Worm (Caenorhabditis elegans) whole organism, late embryonic: ENCODE results near the gene T04A6.1.

Experiments
- C08G9.2 ChIP-seq: sonication (generic microtip); optimal IDR thresholded peaks from 2 replicates; lab custom pipeline; 2016; ENCODE audit warnings: mild to moderate bottlenecking, missing genetic modification characterization, moderate library complexity, missing compliant biosample characterization
- K09A11.1 ChIP-seq: sonication (generic microtip); optimal IDR thresholded peaks from 2 replicates; lab custom pipeline; 2017; ENCODE audit warnings: antibody characterized with exemption, mild to moderate bottlenecking, missing genetic modification characterization, missing compliant biosample characterization; ENCODE audit not compliant: insufficient read depth
- Y22D7AL.16 ChIP-seq: sonication (generic microtip); optimal IDR thresholded peaks from 2 replicates; lab custom pipeline; 2016; ENCODE audit warnings: missing genetic modification characterization, missing compliant biosample characterization
- ceh-14 ChIP-seq: sonication (generic microtip); optimal IDR thresholded peaks from 2 replicates; lab custom pipeline; 2016; ENCODE audit warnings: missing genotype, missing genetic modification characterization, missing compliant biosample characterization
- ceh-19 ChIP-seq: fragments of 200-800 bp; sonication (Bioruptor generic); optimal IDR thresholded peaks from 2 replicates; lab custom pipeline; 2018; ENCODE audit warnings: mild to moderate bottlenecking, missing genetic modification characterization, missing compliant biosample characterization
- ceh-2 ChIP-seq: sonication (generic microtip); optimal IDR thresholded peaks from 2 replicates; lab custom pipeline; 2016; ENCODE audit warnings: missing genotype, missing genetic modification characterization, missing compliant biosample characterization
- ceh-24 ChIP-seq: sonication (generic microtip); optimal IDR thresholded peaks from 2 replicates; lab custom pipeline; 2016; ENCODE audit warnings: mild to moderate bottlenecking, missing genetic modification characterization, missing compliant biosample characterization
- ceh-30 ChIP-seq: fragments of 150-350 bp; optimal IDR thresholded peaks from 2 replicates; lab custom pipeline; 2014; ENCODE audit warnings: missing biosample characterization, missing genetic modification characterization
- ceh-34 ChIP-seq: sonication (generic microtip); optimal IDR thresholded peaks from 2 replicates; lab custom pipeline; 2016; ENCODE audit warnings: mild to moderate bottlenecking, missing genetic modification characterization, missing compliant biosample characterization
- ceh-48 ChIP-seq: sonication (generic microtip); optimal IDR thresholded peaks from 2 replicates; lab custom pipeline; 2016; ENCODE audit warnings: missing genetic modification characterization, inconsistent platforms, missing compliant biosample characterization
- che-1 ChIP-seq: sonication (generic microtip); optimal IDR thresholded peaks from 2 replicates; lab custom pipeline; 2016; ENCODE audit warnings: mild to moderate bottlenecking, missing genetic modification characterization, missing compliant biosample characterization
- elt-2 ChIP-seq: sonication (generic microtip); optimal IDR thresholded peaks from 2 replicates; lab custom pipeline; 2016; ENCODE audit warnings: missing genetic modification reagents, missing genetic modification characterization, missing compliant biosample characterization
- elt-4 ChIP-seq: sonication (generic microtip); optimal IDR thresholded peaks from 2 replicates; lab custom pipeline; 2016; ENCODE audit warnings: missing genetic modification characterization, missing compliant biosample characterization
- ets-4 ChIP-seq: sonication (generic microtip); optimal IDR thresholded peaks from 2 replicates; lab custom pipeline; 2016; ENCODE audit warnings: missing genetic modification characterization, missing compliant biosample characterization
- fkh-10 ChIP-seq: fragments of 150-350 bp; optimal IDR thresholded peaks from 2 replicates; lab custom pipeline; 2014; ENCODE audit warnings: missing biosample characterization, missing genetic modification reagents, missing genetic modification characterization
- fkh-6 ChIP-seq: sonication (generic microtip); optimal IDR thresholded peaks from 2 replicates; lab custom pipeline; 2016; ENCODE audit warnings: missing genetic modification characterization, missing compliant biosample characterization
- gmeb-2 ChIP-seq: sonication (generic microtip); optimal IDR thresholded peaks from 2 replicates; lab custom pipeline; 2016; ENCODE audit warnings: missing genetic modification characterization, inconsistent platforms, missing compliant biosample characterization
- hlh-15 ChIP-seq: sonication (generic microtip); optimal IDR thresholded peaks from 2 replicates; lab custom pipeline; 2016; ENCODE audit warnings: missing genetic modification characterization, missing compliant biosample characterization
- hlh-30 ChIP-seq: sonication (generic microtip); optimal IDR thresholded peaks from 2 replicates; lab custom pipeline; 2017; ENCODE audit warnings: antibody characterized with exemption, missing genetic modification characterization, missing compliant biosample characterization; ENCODE audit not compliant: insufficient read depth
- hlh-8 ChIP-seq: sonication (generic microtip); optimal IDR thresholded peaks from 2 replicates; lab custom pipeline; 2016; ENCODE audit warnings: missing genotype, missing genetic modification characterization, missing compliant biosample characterization
- lim-6 ChIP-seq: sonication (generic microtip); optimal IDR thresholded peaks from 2 replicates; lab custom pipeline; 2016; ENCODE audit warnings: missing genetic modification characterization, missing compliant biosample characterization
- lin-11 ChIP-seq: fragments of 200-800 bp; sonication (Bioruptor generic); optimal IDR thresholded peaks from 2 replicates; lab custom pipeline; 2018; ENCODE audit warnings: mild to moderate bottlenecking, missing genetic modification characterization, missing compliant biosample characterization
- madf-2 ChIP-seq: sonication (generic microtip); optimal IDR thresholded peaks from 2 replicates; lab custom pipeline; 2017; ENCODE audit warnings: missing genetic modification characterization, missing compliant biosample characterization
- nhr-232 ChIP-seq: sonication (generic microtip); optimal IDR thresholded peaks from 2 replicates; lab custom pipeline; 2016; ENCODE audit warnings: missing genetic modification characterization, missing compliant biosample characterization
- pha-4 ChIP-seq: fragments of 150-350 bp; optimal IDR thresholded peaks from 2 replicates; lab custom pipeline; 2018; ENCODE audit warnings: missing biosample characterization, missing genetic modification reagents, missing genetic modification characterization
- pqm-1 ChIP-seq: sonication (generic microtip); optimal IDR thresholded peaks from 2 replicates; lab custom pipeline; 2016; ENCODE audit warnings: missing genetic modification characterization, missing compliant biosample characterization
- rnt-1 ChIP-seq: sonication (generic microtip); optimal IDR thresholded peaks from 2 replicates; lab custom pipeline; 2016; ENCODE audit warnings: missing genetic modification characterization, missing compliant biosample characterization
- sox-2 ChIP-seq: fragments of 200-800 bp; sonication (Bioruptor generic); IDR thresholded peaks from 2 replicates; pipeline ENCODE4 v1.3.6; 2022; ENCODE audit warnings: missing genetic modification reagents, missing genetic modification characterization, missing compliant biosample characterization
- sox-4 ChIP-seq: sonication (generic microtip); optimal IDR thresholded peaks from 2 replicates; lab custom pipeline; 2017; ENCODE audit warnings: mild to moderate bottlenecking, missing genetic modification characterization, inconsistent platforms, missing compliant biosample characterization
- tbx-7 ChIP-seq: sonication (generic microtip); optimal IDR thresholded peaks from 2 replicates; lab custom pipeline; 2016; ENCODE audit warnings: missing genotype, missing genetic modification characterization, missing compliant biosample characterization
- unc-42 ChIP-seq: sonication (generic microtip); optimal IDR thresholded peaks from 2 replicates; lab custom pipeline; 2016; ENCODE audit warnings: missing genotype, missing genetic modification characterization, missing compliant biosample characterization
- zip-5 ChIP-seq: sonication (generic microtip); optimal IDR thresholded peaks from 2 replicates; lab custom pipeline; 2016; ENCODE audit warnings: missing genetic modification characterization, missing compliant biosample characterization

Gene T04A6.1

ce11 chrIII:7642015-7642414 is 25.7 kb downstream of the T04A6.1 start (continued):
- no peak for TF ChIP-seq pha-4 (tag; lab: Kevin White, UChicago)
- TF ChIP-seq, all 69 proteins: peak for 21

- TF ChIP-seq tbx-7 (tag; lab: Kevin White, UChicago) (no peak), ets-4 (tag; lab: Kevin White, UChicago) (no peak), zip-5 (tag; lab: Kevin White, UChicago) (no peak), fkh-10 (no peak), lim-6 (tag; lab: Kevin White, UChicago) (no peak), unc-42 (tag; lab: Kevin White, UChicago) (peak; percentile 80), ceh-2 (tag; lab: Kevin White, UChicago) (no peak)
These were observed 26.8 kb downstream of the T04A6.1 start, which contains the start of gene upp-1 for ce11 chrIII:7643084-7643483. upp-1 (minus strand) TSS chrIII:7643101.

ce11 chrIII:7643902-7644641 is 27.7 kb downstream of the T04A6.1 start:
- TF ChIP-seq lin-11 (tag; lab: Kevin White, UChicago) (no peak), sox-4 (tag; lab: Kevin White, UChicago) (no peak), elt-2 (peak; percentile 96)

- TF ChIP-seq rnt-1 (tag; lab: Kevin White, UChicago) (no peak), madf-2 (tag; lab: Kevin White, UChicago) (no peak), pqm-1 (tag; lab: Kevin White, UChicago) (no peak), sox-2 (GFP tag; lab: Robert Waterston, UW) (no peak), lin-11 (tag; lab: Kevin White, UChicago) (no peak), hlh-30 (tag; lab: Kevin White, UChicago) (no peak), C08G9.2 (tag; lab: Kevin White, UChicago) (no peak), gmeb-2 (tag; lab: Kevin White, UChicago) (no peak), fkh-10 (no peak), ceh-19 (GFP tag; lab: Kevin White, UChicago) (no peak), K09A11.1 (no peak), Y22D7AL.16 (tag; lab: Kevin White, UChicago) (no peak)
These were observed 28.7 kb downstream of the T04A6.1 start for ce11 chrIII:7645075-7645474.

ce11 chrIII:7648841-7649240 is 32.5 kb downstream of the T04A6.1 start:
- TF ChIP-seq elt-4 (tag; lab: Kevin White, UChicago): peak; percentile 51
- TF ChIP-seq ceh-14: no peak
- no peak for TF ChIP-seq ceh-2 (tag; lab: Kevin White, UChicago)
- no peak for TF ChIP-seq fkh-6 (tag; lab: Kevin White, UChicago)
- no peak for TF ChIP-seq hlh-8 (tag; lab: Kevin White, UChicago)
- TF ChIP-seq hlh-15 (tag; lab: Kevin White, UChicago): no peak

ce11 chrIII:7655498-7655897 is 39.2 kb downstream of the T04A6.1 start:
- TF ChIP-seq C08G9.2 (tag; lab: Kevin White, UChicago) (no peak), ceh-30 (tag; lab: Kevin White, UChicago) (no peak), lim-6 (tag; lab: Kevin White, UChicago) (no peak), ceh-48 (no peak), K09A11.1 (no peak), nhr-232 (tag; lab: Kevin White, UChicago) (no peak), che-1 (no peak), hlh-15 (tag; lab: Kevin White, UChicago) (no peak), fkh-6 (tag; lab: Kevin White, UChicago) (no peak), ceh-19 (GFP tag; lab: Kevin White, UChicago) (no peak), ceh-34 (tag; lab: Kevin White, UChicago) (no peak), hlh-30 (tag; lab: Kevin White, UChicago) (no peak), ceh-24 (tag; lab: Kevin White, UChicago) (no peak)
